Worm (Caenorhabditis elegans) whole organism, young adult: Measurements from ENCODE around the gene F14F7.5.

Experiments
- ama-1 ChIP-seq, 3 experiments: fragments of 150-350 bp in 1 of 3; sonication (generic microtip) in 2 of 3; optimal IDR thresholded peaks; 2 replicates each; lab custom pipeline; 2014 to 2018; ENCODE audit warnings: missing biosample characterization in 2 of 3, missing genetic modification characterization in 2 of 3, missing genetic modification reagents in 2 of 3
- attf-6 ChIP-seq: fragments of 200-800 bp; sonication (Bioruptor generic); IDR thresholded peaks from 2 replicates; pipeline ENCODE4 v1.3.6; 2022; ENCODE audit warnings: missing genetic modification reagents, missing genetic modification characterization, missing compliant biosample characterization
- chd-7 ChIP-seq: sonication (generic microtip); optimal IDR thresholded peaks from 2 replicates; lab custom pipeline; 2016; ENCODE audit warnings: mild to moderate bottlenecking, missing genetic modification characterization, moderate library complexity, missing compliant biosample characterization
- efl-1 ChIP-seq: fragments of 150-350 bp; optimal IDR thresholded peaks from 2 replicates; lab custom pipeline; 2014; ENCODE audit warnings: missing biosample characterization, missing genetic modification reagents, missing genetic modification characterization
- lin-40 ChIP-seq: sonication (generic microtip); optimal IDR thresholded peaks from 2 replicates; lab custom pipeline; 2016; ENCODE audit warnings: missing genetic modification characterization, mild to moderate bottlenecking, missing compliant biosample characterization, missing genotype, missing genetic modification reagents
- snpc-4 ChIP-seq, 5 experiments: fragments of 150-350 bp in 1 of 5; sonication (generic microtip) in 4 of 5; optimal IDR thresholded peaks; 2 replicates each; lab custom pipeline; 2014 to 2018; ENCODE audit warnings: missing genetic modification characterization in 5 of 5, missing biosample characterization in 3 of 5, antibody characterized with exemption in 2 of 5, mild to moderate bottlenecking in 2 of 5, missing compliant biosample characterization in 2 of 5, missing genotype in 2 of 5, moderate library complexity in 2 of 5, missing genetic modification reagents in 1 of 5
- unc-130 ChIP-seq: sonication (generic microtip); optimal IDR thresholded peaks from 2 replicates; lab custom pipeline; 2016; ENCODE audit warnings: missing genetic modification reagents, missing genetic modification characterization, missing compliant biosample characterization
- ztf-26 ChIP-seq: sonication (generic microtip); optimal IDR thresholded peaks from 2 replicates; lab custom pipeline; 2017; ENCODE audit warnings: missing genetic modification characterization, missing compliant biosample characterization

DNA sequence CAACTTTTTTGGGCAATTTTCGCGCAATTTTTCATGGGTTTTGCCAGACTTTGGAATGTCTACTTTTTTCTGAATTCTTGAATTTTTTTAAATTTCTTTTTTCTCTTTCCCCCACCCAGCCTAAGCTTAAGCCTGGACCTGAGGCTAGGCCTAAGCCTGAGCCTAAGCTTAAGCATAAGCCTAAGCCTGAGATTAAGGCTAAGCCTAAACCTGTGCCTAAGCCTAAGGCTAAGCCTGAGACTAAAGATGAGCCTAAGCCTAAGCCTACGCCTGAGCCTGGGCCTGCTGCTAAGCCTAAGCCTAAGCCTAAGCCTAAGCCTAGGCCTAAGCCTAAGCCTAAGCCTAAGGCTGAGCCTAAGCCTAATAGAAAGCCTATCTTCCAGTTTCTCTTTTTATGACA, 24.4 kb downstream of the F14F7.5 start:
- TF ChIP-seq snpc-4 (GFP tag; optimal IDR thresholded peaks at IDR 0.05; lab: Kevin White, UChicago) (no peak), snpc-4 (tag; optimal IDR thresholded peaks at IDR 0.05; lab: Kevin White, UChicago) (no peak), efl-1 (GFP tag; lab: Kevin White, UChicago) (no peak), chd-7 (no peak), lin-40 (tag; lab: Kevin White, UChicago) (no peak), ztf-26 (tag; lab: Kevin White, UChicago) (no peak), unc-130 (GFP tag; lab: Kevin White, UChicago) (no peak), ama-1 (optimal IDR thresholded peaks at IDR 0.05; lab: Kevin White, UChicago) (no peak), ama-1 (GFP tag; optimal IDR thresholded peaks at IDR 0.05; lab: Kevin White, UChicago) (no peak), attf-6 (GFP tag; lab: Robert Waterston, UW) (no peak)
